Worm (Caenorhabditis elegans): ENCODE results near the gene alh-7.

ce11 chrII:13447668-13448067, 43.9 kb downstream of the alh-7 start:
- TF ChIP-seq nhr-12 (tag; optimal IDR thresholded peaks at IDR 0.05) (no peak), mml-1 (tag; optimal IDR thresholded peaks at IDR 0.05) (no peak), nhr-11 (tag; optimal IDR thresholded peaks at IDR 0.05) (peak; percentile 51), fkh-10 (GFP tag; optimal IDR thresholded peaks at IDR 0.05) (peak; percentile 57), fos-1 (tag; optimal IDR thresholded peaks at IDR 0.05) (no peak), ztf-11 (tag; optimal IDR thresholded peaks at IDR 0.05) (no peak), nhr-237 (tag; optimal IDR thresholded peaks at IDR 0.05) (no peak), nhr-28 (tag; optimal IDR thresholded peaks at IDR 0.05) (no peak), ceh-28 (tag; optimal IDR thresholded peaks at IDR 0.05) (peak; percentile 64), mdl-1 (tag; optimal IDR thresholded peaks at IDR 0.05) (no peak)

All from whole organism, L3 larva.